Worm (Caenorhabditis elegans): ENCODE results near the gene hrg-7.

DNA sequence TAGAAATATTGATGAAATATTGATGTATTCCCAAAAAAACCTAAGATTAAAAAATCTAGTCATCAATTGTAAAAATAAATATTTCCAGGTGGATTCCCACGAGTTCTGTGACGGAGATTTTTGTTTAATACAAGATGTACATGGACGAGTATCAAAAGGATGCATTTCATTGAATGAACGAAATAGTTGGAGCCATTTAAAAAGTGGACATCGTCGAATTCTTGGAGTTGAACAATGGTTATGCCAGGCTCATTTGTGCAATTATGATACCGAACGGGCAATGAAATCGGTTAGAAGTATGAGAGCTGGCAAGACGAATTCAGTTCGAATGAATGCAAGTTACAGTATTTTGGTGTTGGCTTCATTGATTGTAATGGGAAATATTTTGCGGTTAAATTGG, 7.7 kb downstream of the hrg-7 start:
- no peak for TF ChIP-seq egl-27 (tag; optimal IDR thresholded peaks at IDR 0.05)
- TF ChIP-seq ztf-1 (GFP tag; conservative IDR thresholded peaks at IDR 0.05), result no peak
- no peak for TF ChIP-seq sma-9 (GFP tag; optimal IDR thresholded peaks at IDR 0.05)
- TF ChIP-seq sma-9 (tag; optimal IDR thresholded peaks at IDR 0.05), result no peak
- no peak for TF ChIP-seq dmd-4 (tag; optimal IDR thresholded peaks at IDR 0.05)
- TF ChIP-seq nhr-25 (tag; optimal IDR thresholded peaks at IDR 0.05), result no peak
- TF ChIP-seq zag-1 (tag; optimal IDR thresholded peaks at IDR 0.05), result no peak
